Worm (Caenorhabditis elegans) whole organism, L4 larva: Measurements from ENCODE around the gene F12A10.6.
"Not testable (repeated sequence)": the region's sequence is repeated elsewhere in the genome, so short reads cannot be mapped to it uniquely, and the experiment has no call there.

Experiments used
- D1046.2 ChIP-seq: fragments of 200-800 bp; sonication (Bioruptor generic); IDR thresholded peaks from 2 replicates; pipeline ENCODE4 v1.3.6; 2022; ENCODE audit warnings: missing genetic modification characterization, missing compliant biosample characterization
- F26F4.8 ChIP-seq: fragments of 200-800 bp; sonication (Bioruptor generic); conservative IDR thresholded peaks from 2 replicates; pipeline ENCODE4 v1.3.6; 2022; ENCODE audit warnings: missing genetic modification characterization, missing compliant biosample characterization
- F49E8.2 ChIP-seq: sonication (generic microtip); optimal IDR thresholded peaks from 2 replicates; lab custom pipeline; 2016; ENCODE audit warnings: missing compliant biosample characterization, mild to moderate bottlenecking, missing genetic modification characterization, borderline replicate concordance
- T20F7.1 ChIP-seq: fragments of 200-800 bp; sonication (Bioruptor generic); optimal IDR thresholded peaks from 2 replicates; lab custom pipeline; 2018; ENCODE audit warnings: mild to moderate bottlenecking, missing genetic modification characterization, missing compliant biosample characterization
- Y75B8A.6 ChIP-seq: fragments of 200-800 bp; sonication (Bioruptor generic); IDR thresholded peaks from 2 replicates; pipeline ENCODE4 v1.3.6; 2022; ENCODE audit warnings: missing genetic modification reagents, missing genetic modification characterization, missing compliant biosample characterization
- ZK546.5 ChIP-seq, 2 experiments: sonication (generic microtip); optimal IDR thresholded peaks; 2 replicates each; lab custom pipeline; 2017; ENCODE audit warnings: missing biosample characterization in 2 of 2, missing genetic modification characterization in 2 of 2
- attf-4 ChIP-seq: sonication (generic microtip); optimal IDR thresholded peaks from 3 replicates; lab custom pipeline; 2017; ENCODE audit warnings: missing biosample characterization, missing genetic modification characterization
- ceh-20 ChIP-seq: fragments of 200-800 bp; sonication (Bioruptor generic); IDR thresholded peaks from 2 replicates; pipeline ENCODE4 v1.3.6; 2022; ENCODE audit warnings: missing genetic modification reagents, missing genetic modification characterization, missing compliant biosample characterization
- ceh-28 ChIP-seq: fragments of 150-350 bp; optimal IDR thresholded peaks from 2 replicates; lab custom pipeline; 2014; ENCODE audit warnings: missing biosample characterization, missing genetic modification reagents, missing genetic modification characterization
- ceh-32 ChIP-seq: sonication (generic microtip); optimal IDR thresholded peaks from 2 replicates; lab custom pipeline; 2016; ENCODE audit warnings: mild to moderate bottlenecking, missing genetic modification characterization, missing compliant biosample characterization; ENCODE audit not compliant: poor library complexity
- ceh-44 ChIP-seq: fragments of 200-800 bp; sonication (Bioruptor generic); IDR thresholded peaks from 2 replicates; pipeline ENCODE4 v1.3.6; 2022; ENCODE audit warnings: missing genetic modification reagents, missing genetic modification characterization, missing compliant biosample characterization
- ceh-62 ChIP-seq: sonication (generic microtip); optimal IDR thresholded peaks from 2 replicates; lab custom pipeline; 2017; ENCODE audit warnings: missing biosample characterization, missing genetic modification characterization
- cey-2 ChIP-seq: sonication (generic microtip); optimal IDR thresholded peaks from 3 replicates; lab custom pipeline; 2017; ENCODE audit warnings: missing genetic modification characterization, mild to moderate bottlenecking, missing compliant biosample characterization, antibody characterized with exemption, borderline replicate concordance; ENCODE audit not compliant: insufficient read depth
- daf-8 ChIP-seq: fragments of 200-800 bp; sonication (Bioruptor generic); IDR thresholded peaks from 2 replicates; pipeline ENCODE4 v1.3.6; 2022; ENCODE audit warnings: missing genetic modification characterization, missing compliant biosample characterization
- dmd-6 ChIP-seq: fragments of 200-800 bp; sonication (Bioruptor generic); IDR thresholded peaks from 2 replicates; pipeline ENCODE4 v1.3.6; 2022; ENCODE audit warnings: missing genetic modification reagents, missing genetic modification characterization, missing compliant biosample characterization
- dmd-8 ChIP-seq: fragments of 200-800 bp; sonication (Bioruptor generic); IDR thresholded peaks from 2 replicates; pipeline ENCODE4 v1.3.6; 2022; ENCODE audit warnings: missing genetic modification characterization, missing compliant biosample characterization
- dmd-9 ChIP-seq: fragments of 200-800 bp; sonication (Bioruptor generic); IDR thresholded peaks from 2 replicates; pipeline ENCODE4 v1.3.6; 2022; ENCODE audit warnings: missing genetic modification reagents, missing genetic modification characterization, missing compliant biosample characterization
- egl-27 ChIP-seq: sonication (generic microtip); optimal IDR thresholded peaks from 3 replicates; lab custom pipeline; 2017; ENCODE audit warnings: missing biosample characterization, missing genetic modification reagents, missing genetic modification characterization
- egl-43 ChIP-seq: fragments of 200-800 bp; sonication (Bioruptor generic); IDR thresholded peaks from 2 replicates; pipeline ENCODE4 v1.3.6; 2022; ENCODE audit warnings: missing genetic modification reagents, missing genetic modification characterization, missing compliant biosample characterization
- jun-1 ChIP-seq: fragments of 150-350 bp; optimal IDR thresholded peaks from 2 replicates; lab custom pipeline; 2014; ENCODE audit warnings: missing biosample characterization, missing genetic modification reagents, missing genetic modification characterization
- lin-38 ChIP-seq: fragments of 200-800 bp; sonication (Bioruptor generic); IDR thresholded peaks from 2 replicates; pipeline ENCODE4 v1.3.6; 2022; ENCODE audit warnings: missing genetic modification reagents, missing genetic modification characterization, missing compliant biosample characterization
- lir-3 ChIP-seq: sonication (generic microtip); optimal IDR thresholded peaks from 2 replicates; lab custom pipeline; 2016; ENCODE audit warnings: mild to moderate bottlenecking, missing genetic modification characterization, missing compliant biosample characterization
- mdt-29 ChIP-seq: fragments of 200-800 bp; sonication (Bioruptor generic); IDR thresholded peaks from 2 replicates; pipeline ENCODE4 v1.3.6; 2022; ENCODE audit warnings: missing genetic modification reagents, missing genetic modification characterization, missing compliant biosample characterization
- nhr-6 ChIP-seq: fragments of 150-350 bp; optimal IDR thresholded peaks from 2 replicates; lab custom pipeline; 2014; ENCODE audit warnings: missing biosample characterization, missing genetic modification characterization
- nhr-76 ChIP-seq: fragments of 150-350 bp; optimal IDR thresholded peaks from 2 replicates; lab custom pipeline; 2014; ENCODE audit warnings: missing biosample characterization, missing genetic modification characterization
- pqm-1 ChIP-seq: sonication (generic microtip); optimal IDR thresholded peaks from 2 replicates; lab custom pipeline; 2017; ENCODE audit warnings: missing biosample characterization, missing genetic modification characterization
- rbr-2 ChIP-seq: sonication (generic microtip); optimal IDR thresholded peaks from 2 replicates; lab custom pipeline; 2016; ENCODE audit warnings: missing genotype, missing genetic modification characterization, missing compliant biosample characterization
- spr-1 ChIP-seq: sonication (generic microtip); optimal IDR thresholded peaks from 2 replicates; lab custom pipeline; 2016; ENCODE audit warnings: mild to moderate bottlenecking, missing genetic modification characterization, missing compliant biosample characterization
- tra-1 ChIP-seq: fragments of 200-800 bp; sonication (Bioruptor generic); IDR thresholded peaks from 2 replicates; pipeline ENCODE4 v1.3.6; 2022; ENCODE audit warnings: missing genetic modification reagents, missing genetic modification characterization, missing compliant biosample characterization
- unc-62 ChIP-seq, 3 experiments: fragments of 150-350 bp in 1 of 3; sonication (generic microtip); optimal IDR thresholded peaks in 2 of 3; peaks in 1 of 3; 1 replicate in 1 of 3; 2 replicates in 2 of 3; lab custom pipeline; 2014 to 2017; ENCODE audit warnings: missing biosample characterization in 3 of 3, missing genetic modification characterization in 3 of 3, missing genetic modification reagents in 3 of 3, missing genotype in 1 of 3
- zip-11 ChIP-seq: fragments of 200-800 bp; sonication (Bioruptor generic); IDR thresholded peaks from 2 replicates; pipeline ENCODE4 v1.3.6; 2022; ENCODE audit warnings: missing genetic modification characterization, missing compliant biosample characterization

Gene F12A10.6

DNA sequence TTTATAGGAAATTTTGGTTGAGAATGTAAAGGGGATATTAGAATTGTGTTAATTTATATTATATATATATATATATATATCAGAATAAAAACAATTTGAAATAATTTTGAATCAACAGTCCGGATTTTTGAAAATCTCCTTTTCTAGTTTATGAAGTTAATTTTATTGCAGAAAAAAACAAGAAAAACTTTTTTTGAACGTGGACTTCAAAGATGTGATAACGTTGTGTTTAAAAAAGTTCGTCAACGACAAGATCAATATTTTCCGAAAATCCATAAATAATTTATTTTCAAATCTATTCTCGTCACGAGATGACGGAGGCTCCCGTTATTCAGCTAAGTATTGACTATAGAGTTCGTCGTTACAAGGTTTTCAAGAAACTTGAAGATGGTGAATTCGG, 43.2 kb upstream of the F12A10.6 start, which contains the start of gene C17C3.11:
TSS of gene C17C3.11 (plus strand) at position 301 of the 400 bp plus-strand sequence.
- no peak for TF ChIP-seq dmd-8
- no peak for TF ChIP-seq ceh-32 (tag; lab: Kevin White, UChicago)
- TF ChIP-seq zip-11 (GFP tag; lab: Robert Waterston, UW), result no peak
- no peak for TF ChIP-seq Y75B8A.6 (GFP tag; lab: Robert Waterston, UW)
- no peak for TF ChIP-seq egl-27 (tag; lab: Kevin White, UChicago)
- no peak for TF ChIP-seq ceh-20 (GFP tag; lab: Robert Waterston, UW)
- no peak for TF ChIP-seq dmd-9 (GFP tag; lab: Robert Waterston, UW)
- TF ChIP-seq mdt-29 (GFP tag; lab: Robert Waterston, UW), result no peak
- TF ChIP-seq daf-8, result no peak
- TF ChIP-seq, all 104 proteins: peak for 0

DNA sequence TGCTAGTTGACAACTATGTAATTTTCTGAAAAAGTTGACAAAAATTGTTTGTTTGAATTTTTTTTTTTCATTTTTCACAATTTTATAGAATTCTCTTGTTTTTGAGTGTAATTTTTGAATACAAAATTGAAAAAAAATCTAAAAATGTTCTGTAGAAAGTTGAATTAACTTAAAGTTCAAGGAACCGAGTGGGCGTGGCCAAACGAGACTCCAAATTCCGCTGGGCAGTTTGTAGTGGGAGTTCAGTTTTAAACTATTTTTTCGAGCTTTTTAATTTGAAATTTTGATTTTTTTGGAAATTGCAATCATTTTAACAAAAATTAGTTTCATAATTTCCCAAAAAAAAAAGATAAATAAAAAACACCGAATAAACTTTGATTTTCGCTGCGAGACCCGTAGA, 42.8 kb upstream of the F12A10.6 start:
- no peak for TF ChIP-seq ceh-20 (GFP tag; lab: Robert Waterston, UW)
- no peak for TF ChIP-seq cey-2
- peak; percentile 61 for TF ChIP-seq T20F7.1 (GFP tag; lab: Kevin White, UChicago)
- peak; percentile 65 for TF ChIP-seq spr-1 (tag; lab: Kevin White, UChicago)

DNA sequence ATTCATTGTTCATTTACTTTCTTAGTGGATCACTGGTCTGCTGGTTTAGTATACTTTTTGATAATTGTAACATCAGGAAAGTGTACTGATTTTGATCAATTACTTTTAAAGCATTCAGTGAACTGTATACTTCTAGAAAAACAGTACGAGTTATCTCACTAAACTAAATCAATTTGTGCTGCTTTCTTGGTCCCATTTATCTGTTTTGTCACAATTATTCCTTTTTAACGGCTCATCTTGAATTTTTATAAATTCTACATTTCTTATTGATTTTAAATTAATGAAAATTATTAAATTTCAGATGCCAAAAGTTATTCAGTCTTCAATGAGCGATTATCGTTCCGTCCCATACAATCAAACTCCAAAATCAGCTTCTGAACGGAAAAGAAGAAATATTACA, 40.6 kb upstream of the F12A10.6 start, which contains the start of gene hlh-25:
TSS of gene hlh-25 (plus strand) at position 301 of the 400 bp plus-strand sequence.
- not testable (repeated sequence) for TF ChIP-seq dmd-8; dmd-6 (GFP tag; lab: Robert Waterston, UW); Y75B8A.6 (GFP tag; lab: Robert Waterston, UW)

DNA sequence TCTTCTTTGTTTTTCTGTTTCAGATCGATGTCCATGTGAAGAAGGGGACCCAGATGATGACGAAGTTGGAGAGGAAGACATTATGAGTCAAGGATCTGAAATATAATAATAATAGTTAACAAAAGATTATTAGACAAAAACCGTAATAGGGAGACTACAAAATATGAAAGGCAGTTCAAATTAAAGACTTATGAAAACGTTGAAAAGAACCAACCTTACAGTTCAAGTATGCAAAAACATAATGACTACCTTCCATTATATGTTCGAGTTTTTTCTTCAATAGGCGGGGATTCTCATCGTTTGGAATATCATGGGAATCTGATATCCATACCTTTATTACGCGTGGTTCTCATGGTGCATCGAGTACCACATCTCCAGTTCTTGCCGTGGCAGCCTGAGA, 39.3 kb upstream of the F12A10.6 start, which contains the start of gene hlh-26:
TSS of gene hlh-26 (minus strand) at position 101 of the 400 bp plus-strand sequence.
- no peak for TF ChIP-seq mdt-29 (GFP tag; lab: Robert Waterston, UW)
- TF ChIP-seq attf-4, result no peak
- TF ChIP-seq rbr-2 (tag; lab: Kevin White, UChicago), result no peak
- TF ChIP-seq egl-43, result no peak
- no peak for TF ChIP-seq ZK546.5 (tag; optimal IDR thresholded peaks at IDR 0.05; lab: Kevin White, UChicago)
- TF ChIP-seq tra-1 (GFP tag; lab: Robert Waterston, UW), result no peak
- no peak for TF ChIP-seq daf-8
- no peak for TF ChIP-seq zip-11 (GFP tag; lab: Robert Waterston, UW)
- no peak for TF ChIP-seq F26F4.8
- no peak for TF ChIP-seq nhr-76 (tag; lab: Kevin White, UChicago)
- no peak for TF ChIP-seq Y75B8A.6 (GFP tag; lab: Robert Waterston, UW)
- no peak for TF ChIP-seq lir-3 (tag; lab: Kevin White, UChicago)
- TF ChIP-seq pqm-1 (tag; lab: Kevin White, UChicago), result no peak
- no peak for TF ChIP-seq lin-38 (GFP tag; lab: Robert Waterston, UW)

DNA sequence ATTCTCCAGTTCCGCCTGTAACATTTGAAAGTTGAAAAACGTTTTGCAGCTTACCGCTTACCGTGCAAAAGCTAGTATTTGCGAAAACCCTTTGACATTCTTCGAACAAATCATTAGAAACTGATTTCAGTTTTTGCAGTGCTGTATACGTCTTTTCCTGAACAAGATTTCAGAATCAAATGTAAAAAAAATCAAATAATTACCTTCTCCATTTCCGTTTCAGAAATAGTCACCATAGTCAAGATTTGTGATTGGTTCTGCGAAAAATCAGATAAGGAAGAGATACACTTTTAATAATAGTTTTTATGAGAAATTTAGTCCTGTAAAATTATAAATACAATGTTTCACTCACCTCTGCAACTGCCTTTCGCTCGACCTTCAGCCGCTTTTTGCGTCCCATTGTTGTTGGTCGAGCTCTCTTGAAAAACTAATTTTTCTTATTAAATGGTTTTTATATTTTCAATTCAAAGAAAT, 37.6 kb upstream of the F12A10.6 start, which contains the start of gene C17C3.9:
TSS of gene C17C3.9 (minus strand) at position 424 of the 474 bp plus-strand sequence.
- TF ChIP-seq nhr-6 (tag; lab: Kevin White, UChicago) (no peak), unc-62 (GFP tag; optimal IDR thresholded peaks at IDR 0.05 in 1 of 2; lab: Kevin White, UChicago) (peak in 1 of 2 experiments; percentile 91), unc-62 (tag; optimal IDR thresholded peaks at IDR 0.05; lab: Kevin White, UChicago) (no peak), ceh-28 (no peak)

DNA sequence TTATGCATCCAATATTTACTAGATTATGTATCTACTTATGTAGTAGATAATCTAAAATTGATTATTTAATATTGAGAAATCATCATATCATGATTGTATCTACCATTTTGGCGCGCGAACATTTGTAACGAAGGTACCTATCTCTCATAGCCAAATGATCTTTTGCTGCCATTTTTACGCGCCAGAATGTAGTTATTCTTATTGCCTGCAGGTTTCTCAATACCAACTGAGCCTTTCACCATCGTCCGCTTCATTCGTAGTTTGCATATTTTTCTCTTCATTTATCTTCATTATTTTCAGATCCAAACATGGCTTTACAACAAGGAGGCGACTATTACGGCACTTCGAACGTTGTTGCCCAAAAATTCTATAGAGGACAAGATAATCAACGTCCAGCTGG, 33.5 kb upstream of the F12A10.6 start, which contains the start of gene ZK177.1:
TSS of gene ZK177.1 (plus strand) at position 301 of the 400 bp plus-strand sequence.
- no peak for TF ChIP-seq ceh-44 (GFP tag; lab: Robert Waterston, UW)
- TF ChIP-seq F49E8.2 (tag; lab: Kevin White, UChicago), result no peak
- no peak for TF ChIP-seq D1046.2 (GFP tag; lab: Robert Waterston, UW)
- TF ChIP-seq Y75B8A.6 (GFP tag; lab: Robert Waterston, UW), result no peak
- no peak for TF ChIP-seq jun-1 (tag; lab: Kevin White, UChicago)
- no peak for TF ChIP-seq ceh-20 (GFP tag; lab: Robert Waterston, UW)
- no peak for TF ChIP-seq egl-43
- no peak for TF ChIP-seq ceh-62 (tag; lab: Kevin White, UChicago)
